Worm (Caenorhabditis elegans) whole organism, L1 larva: ENCODE measurements around the gene F10E7.6.

Source experiments
- ama-1 ChIP-seq: fragments of 150-350 bp; optimal IDR thresholded peaks from 2 replicates; lab custom pipeline; 2014
- ceh-90 ChIP-seq: sonication (generic microtip); optimal IDR thresholded peaks from 2 replicates; lab custom pipeline; 2016; ENCODE audit warnings: missing genetic modification characterization, missing compliant biosample characterization
- ces-1 ChIP-seq: fragments of 150-350 bp; optimal IDR thresholded peaks from 2 replicates; lab custom pipeline; 2014; ENCODE audit warnings: missing biosample characterization, missing genetic modification reagents, missing genetic modification characterization
- sptf-1 ChIP-seq: fragments of 150-350 bp; optimal IDR thresholded peaks from 2 replicates; lab custom pipeline; 2014; ENCODE audit warnings: missing biosample characterization, missing genetic modification characterization

ce11 chrII:7070434-7070833 is 42.4 kb upstream of the F10E7.6 start:
- TF ChIP-seq ama-1 (no peak), ces-1 (GFP tag; lab: Kevin White, UChicago) (no peak), ceh-90 (tag; lab: Kevin White, UChicago) (no peak), sptf-1 (tag; lab: Kevin White, UChicago) (no peak)
